Fruit fly (Drosophila melanogaster) whole organism, embryonic: ENCODE data around the gene Coq7.

Experiments
- Ada2b ChIP-seq: fragments of 200-800 bp; sonication (Bioruptor generic); IDR thresholded peaks from 2 replicates; pipeline ENCODE4 v1.3.6; 2022; ENCODE audit warnings: missing biosample characterization, missing genetic modification characterization
- Bdp1 ChIP-seq: fragments of 200-800 bp; sonication (Bioruptor generic); optimal IDR thresholded peaks from 3 replicates; lab custom pipeline; 2016; ENCODE audit warnings: missing biosample characterization, missing genetic modification characterization
- CG1024 ChIP-seq: fragments of 200-800 bp; sonication (Bioruptor generic); IDR thresholded peaks from 2 replicates; pipeline ENCODE4 v1.3.6; 2022; ENCODE audit warnings: missing biosample characterization, missing genetic modification characterization
- CG10565 ChIP-seq: fragments of 200-800 bp; sonication (Bioruptor generic); optimal IDR thresholded peaks from 3 replicates; lab custom pipeline; 2016; ENCODE audit warnings: missing biosample characterization, mild to moderate bottlenecking, missing genetic modification characterization
- CG11695 ChIP-seq: fragments of 200-800 bp; sonication (Bioruptor generic); IDR thresholded peaks from 3 replicates; pipeline ENCODE4 v1.3.6; 2022; ENCODE audit warnings: missing biosample characterization, missing genetic modification characterization
- CG12071 ChIP-seq: fragments of 200-800 bp; sonication (Bioruptor generic); optimal IDR thresholded peaks from 3 replicates; lab custom pipeline; 2018; ENCODE audit warnings: missing biosample characterization, mild to moderate bottlenecking, missing genetic modification characterization
- CG12104 ChIP-seq: fragments of 200-800 bp; sonication (Bioruptor generic); optimal IDR thresholded peaks from 3 replicates; lab custom pipeline; 2016; ENCODE audit warnings: missing biosample characterization, missing genetic modification characterization
- CG16813 ChIP-seq: fragments of 200-800 bp; sonication (Bioruptor generic); IDR thresholded peaks from 3 replicates; pipeline ENCODE4 v1.3.6; 2022; ENCODE audit warnings: missing biosample characterization, missing genetic modification characterization; ENCODE audit not compliant: partially characterized antibody
- CG18476 ChIP-seq: fragments of 200-800 bp; sonication (Bioruptor generic); optimal IDR thresholded peaks from 2 replicates; lab custom pipeline; 2016; ENCODE audit warnings: missing biosample characterization, mild to moderate bottlenecking, missing genetic modification characterization
- CG2199 ChIP-seq: fragments of 200-800 bp; sonication (Bioruptor generic); IDR thresholded peaks from 3 replicates; pipeline ENCODE4 v1.3.6; 2022; ENCODE audit warnings: missing biosample characterization, missing genetic modification characterization
- CG31388 ChIP-seq: fragments of 200-800 bp; sonication (Bioruptor generic); optimal IDR thresholded peaks from 2 replicates; lab custom pipeline; 2016; ENCODE audit warnings: missing biosample characterization, missing genetic modification characterization
- CG34224 ChIP-seq: fragments of 200-800 bp; sonication (Bioruptor generic); IDR thresholded peaks from 3 replicates; pipeline ENCODE4 v1.3.6; 2022; ENCODE audit warnings: missing biosample characterization, missing genetic modification characterization; ENCODE audit not compliant: partially characterized antibody
- CG4617 ChIP-seq: fragments of 200-800 bp; sonication (Bioruptor generic); optimal IDR thresholded peaks from 3 replicates; lab custom pipeline; 2016; ENCODE audit warnings: missing biosample characterization, missing genetic modification characterization, borderline replicate concordance
- CG4854 ChIP-seq: fragments of 200-800 bp; sonication (Bioruptor generic); optimal IDR thresholded peaks from 2 replicates; lab custom pipeline; 2016; ENCODE audit warnings: missing biosample characterization, missing genetic modification characterization, inconsistent platforms
- CG5953 ChIP-seq: fragments of 200-800 bp; sonication (Bioruptor generic); IDR thresholded peaks from 2 replicates; pipeline ENCODE4 v1.3.6; 2022; ENCODE audit warnings: missing biosample characterization, missing genetic modification characterization
- CG8089 ChIP-seq: fragments of 200-800 bp; sonication (Bioruptor generic); optimal IDR thresholded peaks from 3 replicates; lab custom pipeline; 2016; ENCODE audit warnings: missing biosample characterization, missing genetic modification characterization
- CG9727 ChIP-seq: fragments of 200-800 bp; sonication (Bioruptor generic); optimal IDR thresholded peaks from 3 replicates; lab custom pipeline; 2017; ENCODE audit warnings: missing biosample characterization, mild to moderate bottlenecking, missing genetic modification characterization
- CoRest ChIP-seq: fragments of 200-800 bp; sonication (Bioruptor generic); optimal IDR thresholded peaks from 3 replicates; lab custom pipeline; 2018; ENCODE audit warnings: missing biosample characterization, mild to moderate bottlenecking, missing genetic modification characterization, moderate library complexity
- Dad ChIP-seq: fragments of 200-800 bp; sonication (Bioruptor generic); optimal IDR thresholded peaks from 3 replicates; lab custom pipeline; 2016; ENCODE audit warnings: missing biosample characterization, missing genetic modification characterization
- Dp ChIP-seq: fragments of 200-800 bp; sonication (Bioruptor generic); optimal IDR thresholded peaks from 2 replicates; lab custom pipeline; 2018; ENCODE audit warnings: missing biosample characterization, mild to moderate bottlenecking, missing genetic modification characterization, moderate library complexity
- H15 ChIP-seq: fragments of 200-800 bp; sonication (Bioruptor generic); IDR thresholded peaks from 3 replicates; pipeline ENCODE4 v1.3.6; 2022; ENCODE audit warnings: missing biosample characterization, missing genetic modification characterization
- Hey ChIP-seq: fragments of 200-800 bp; sonication (Bioruptor generic); optimal IDR thresholded peaks from 3 replicates; lab custom pipeline; 2018; ENCODE audit warnings: missing biosample characterization, mild to moderate bottlenecking, missing genetic modification characterization
- Hsf ChIP-seq: fragments of 200-800 bp; sonication (Bioruptor generic); optimal IDR thresholded peaks from 3 replicates; lab custom pipeline; 2016; ENCODE audit warnings: missing biosample characterization, missing genetic modification characterization
- Kr ChIP-seq: fragments of 200-800 bp; sonication (Bioruptor generic); optimal IDR thresholded peaks from 2 replicates; lab custom pipeline; 2017; ENCODE audit warnings: missing biosample characterization, mild to moderate bottlenecking, missing genetic modification characterization
- Max ChIP-seq: fragments of 200-800 bp; sonication (Bioruptor generic); optimal IDR thresholded peaks from 2 replicates; lab custom pipeline; 2016; ENCODE audit warnings: missing biosample characterization, mild to moderate bottlenecking, missing genetic modification characterization
- Nf-YC ChIP-seq: fragments of 200-800 bp; optimal IDR thresholded peaks from 3 replicates; lab custom pipeline; 2019; ENCODE audit warnings: missing biosample characterization, mild to moderate bottlenecking, missing genetic modification characterization, moderate library complexity
- Ravus ChIP-seq: fragments of 200-800 bp; sonication (Bioruptor generic); IDR thresholded peaks from 2 replicates; pipeline ENCODE4 v1.3.6; 2022; ENCODE audit warnings: missing biosample characterization, missing genetic modification characterization
- Rx ChIP-seq: fragments of 200-800 bp; sonication (Bioruptor generic); IDR thresholded peaks from 2 replicates; pipeline ENCODE4 v1.3.6; 2022; ENCODE audit warnings: missing biosample characterization, missing genetic modification characterization
- Sox102F ChIP-seq: fragments of 200-800 bp; sonication (Bioruptor generic); optimal IDR thresholded peaks from 2 replicates; lab custom pipeline; 2018; ENCODE audit warnings: missing biosample characterization, mild to moderate bottlenecking, missing genetic modification characterization, moderate library complexity
- bcd ChIP-seq: fragments of 200-800 bp; sonication (Bioruptor generic); optimal IDR thresholded peaks from 2 replicates; lab custom pipeline; 2017; ENCODE audit warnings: missing biosample characterization, mild to moderate bottlenecking, missing genetic modification characterization
- bowl ChIP-seq: fragments of 200-800 bp; sonication (Bioruptor generic); IDR thresholded peaks from 2 replicates; pipeline ENCODE4 v1.3.6; 2022; ENCODE audit warnings: missing biosample characterization, missing genetic modification characterization
- btn ChIP-seq: fragments of 200-800 bp; sonication (Bioruptor generic); optimal IDR thresholded peaks from 2 replicates; lab custom pipeline; 2016; ENCODE audit warnings: missing biosample characterization, missing genetic modification characterization
- cwo ChIP-seq: fragments of 200-800 bp; sonication (Bioruptor generic); optimal IDR thresholded peaks from 3 replicates; lab custom pipeline; 2017; ENCODE audit warnings: missing biosample characterization, missing genetic modification characterization, mild to moderate bottlenecking, moderate library complexity, missing genetic modification reagents
- da ChIP-seq: fragments of 200-800 bp; sonication (Bioruptor generic); optimal IDR thresholded peaks from 2 replicates; lab custom pipeline; 2016; ENCODE audit warnings: missing biosample characterization, missing genetic modification characterization
- dmrt11E ChIP-seq: fragments of 200-800 bp; sonication (Bioruptor generic); optimal IDR thresholded peaks from 3 replicates; lab custom pipeline; 2018; ENCODE audit warnings: missing biosample characterization, mild to moderate bottlenecking, missing genetic modification characterization, moderate library complexity
- eve ChIP-seq, 2 experiments: fragments of >200 bp; optimal IDR thresholded peaks; 2 replicates each; lab custom pipeline; 2017; ENCODE audit warnings: missing biosample characterization in 2 of 2, missing genetic modification characterization in 2 of 2
- ewg ChIP-seq: fragments of 200-800 bp; sonication (Bioruptor generic); optimal IDR thresholded peaks from 3 replicates; lab custom pipeline; 2017; ENCODE audit warnings: mild to moderate bottlenecking, missing biosample characterization, missing genetic modification reagents, missing genetic modification characterization
- fd64A ChIP-seq: fragments of 200-800 bp; sonication (Bioruptor generic); optimal IDR thresholded peaks from 3 replicates; lab custom pipeline; 2018; ENCODE audit warnings: missing biosample characterization, mild to moderate bottlenecking, missing genetic modification characterization
- gro ChIP-seq: fragments of 200-800 bp; sonication (Bioruptor generic); optimal IDR thresholded peaks from 2 replicates; lab custom pipeline; 2016; ENCODE audit warnings: missing biosample characterization, missing genetic modification characterization
- ham ChIP-seq: fragments of 200-800 bp; sonication (Bioruptor generic); IDR thresholded peaks from 2 replicates; pipeline ENCODE4 v1.3.6; 2022; ENCODE audit warnings: missing biosample characterization, missing genetic modification characterization
- hb ChIP-seq: fragments of 200-800 bp; sonication (Bioruptor generic); IDR thresholded peaks from 3 replicates; pipeline ENCODE4 v1.3.6; 2022; ENCODE audit warnings: missing biosample characterization, missing genetic modification characterization; ENCODE audit not compliant: partially characterized antibody
- lov ChIP-seq, 2 experiments: fragments of 200-800 bp in 1 of 2; fragments of >200 bp in 1 of 2; sonication (Bioruptor generic) in 1 of 2; IDR thresholded peaks in 1 of 2; optimal IDR thresholded peaks in 1 of 2; 2 replicates in 1 of 2; 3 replicates in 1 of 2; pipeline versions ENCODE4 v1.3.6 to Lab custom; 2017 to 2022; ENCODE audit warnings: missing biosample characterization in 1 of 2, missing genetic modification characterization in 1 of 2
- pan ChIP-seq, 4 experiments: fragments of >200 bp in 3 of 4; fragments of 200-800 bp in 1 of 4; sonication (Bioruptor generic) in 1 of 4; optimal IDR thresholded peaks in 3 of 4; IDR thresholded peaks in 1 of 4; 2 replicates each; pipeline versions ENCODE4 v1.3.6 to Lab custom; 2017 to 2022; ENCODE audit warnings: missing biosample characterization in 2 of 4, missing genetic modification characterization in 2 of 4, mixed read lengths in 1 of 4
- pum ChIP-seq: fragments of 200-800 bp; sonication (Bioruptor generic); optimal IDR thresholded peaks from 2 replicates; lab custom pipeline; 2016; ENCODE audit warnings: missing biosample characterization, missing genetic modification characterization
- slbo ChIP-seq: fragments of 200-800 bp; sonication (Bioruptor generic); IDR thresholded peaks from 2 replicates; pipeline ENCODE4 v1.3.6; 2022; ENCODE audit warnings: missing biosample characterization, missing genetic modification characterization
- tio ChIP-seq: fragments of 200-800 bp; sonication (Bioruptor generic); optimal IDR thresholded peaks from 2 replicates; lab custom pipeline; 2017; ENCODE audit warnings: missing biosample characterization, missing genetic modification characterization, inconsistent platforms
- z ChIP-seq: fragments of 200-800 bp; sonication (Bioruptor generic); IDR thresholded peaks from 3 replicates; pipeline ENCODE4 v1.3.6; 2022; ENCODE audit warnings: missing biosample characterization, missing genetic modification characterization
- zfh1 ChIP-seq: fragments of 200-800 bp; sonication (Bioruptor generic); IDR thresholded peaks from 3 replicates; pipeline ENCODE4 v1.3.6; 2022; ENCODE audit warnings: missing biosample characterization, missing genetic modification characterization

Coq7 gene

DNA sequence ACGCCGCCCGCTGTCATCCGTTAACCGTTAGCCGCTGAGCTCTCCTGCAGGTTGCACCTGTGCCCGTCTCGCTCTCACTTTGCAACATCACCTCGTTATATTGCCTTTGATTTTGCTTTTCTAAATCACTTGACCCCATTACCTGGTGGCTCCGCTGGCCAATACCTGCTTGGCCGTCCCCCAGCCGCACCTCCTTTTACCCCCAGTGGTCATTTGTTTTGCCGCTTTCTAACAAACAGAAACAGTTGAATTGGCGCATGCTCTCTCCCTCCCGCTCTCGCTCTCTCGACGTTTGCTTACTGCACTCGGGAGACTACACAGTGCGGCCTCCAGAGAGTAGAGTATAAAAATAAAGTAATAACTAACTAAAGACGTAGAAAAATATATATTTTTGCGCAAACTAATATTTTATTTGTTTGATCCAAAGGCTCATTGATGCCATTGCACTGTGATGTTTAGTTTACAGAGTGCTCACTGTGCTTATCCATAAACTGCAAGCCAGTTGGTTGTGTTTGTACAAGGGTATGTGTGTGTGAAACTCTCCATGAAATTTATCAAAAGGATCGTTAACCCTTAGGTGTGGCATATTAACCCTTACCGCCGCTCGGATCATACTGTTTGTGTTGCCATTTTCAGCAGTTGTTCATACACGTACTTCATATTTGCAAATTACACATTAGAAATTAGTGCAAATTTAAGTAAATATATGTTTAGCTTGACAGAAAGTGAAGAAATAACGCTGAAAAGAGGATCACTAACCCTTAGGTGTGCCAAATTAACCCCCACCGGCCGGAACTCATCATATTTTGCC, 33.7 kb downstream of the Coq7 start (continued):
- TF ChIP-seq bcd (GFP tag; lab: Kevin White, UChicago) (no peak), CG18476 (GFP tag; lab: Kevin White, UChicago) (peak; percentile 67), ewg (peak; percentile 80), Rx (GFP tag; lab: Robert Waterston, UW) (peak; percentile 89), tio (GFP tag; lab: Kevin White, UChicago) (peak; percentile 79), bowl (GFP tag; lab: Robert Waterston, UW) (peak; percentile 61; the same call in 1 of the 2 replicates), da (GFP tag; lab: Kevin White, UChicago) (peak; percentile 5), CG5953 (peak; percentile 85), pan (optimal IDR thresholded peaks at IDR 0.05; lab: Kevin White, UChicago) (no peak), pan (GFP tag; optimal IDR thresholded peaks at IDR 0.05 in 1 of 2, IDR thresholded peaks at IDR 0.05 in 1 of 2) (peak in 1 of 2 experiments; percentile 94), Hey (tag; lab: Kevin White, UChicago) (no peak), CG1024 (GFP tag; lab: Robert Waterston, UW) (peak; percentile 83), lov (optimal IDR thresholded peaks at IDR 0.05; lab: Kevin White, UChicago) (no peak), lov (GFP tag; IDR thresholded peaks at IDR 0.05; lab: Robert Waterston, UW) (peak; percentile 87; the same call in 2 of the 3 replicates), Sox102F (no peak), ham (GFP tag; lab: Robert Waterston, UW) (no peak), fd64A (GFP tag; lab: Kevin White, UChicago) (peak; percentile 18), hb (GFP tag; lab: Robert Waterston, UW) (no peak), pum (GFP tag; lab: Kevin White, UChicago) (peak; percentile 56), CG12104 (GFP tag; lab: Kevin White, UChicago) (peak; percentile 8), btn (no peak), zfh1 (GFP tag; lab: Robert Waterston, UW) (peak; percentile 94), CG8089 (GFP tag; lab: Kevin White, UChicago) (peak; percentile 14), CG12071 (peak; percentile 72), CG4617 (GFP tag; lab: Kevin White, UChicago) (peak; percentile 50), CG2199 (GFP tag; lab: Robert Waterston, UW) (peak; percentile 60; the same call in 1 of the 3 replicates), Nf-YC (tag; lab: Kevin White, UChicago) (no peak), Ada2b (GFP tag; lab: Robert Waterston, UW) (peak; percentile 89), CG16813 (GFP tag; lab: Robert Waterston, UW) (no peak), eve (GFP tag; optimal IDR thresholded peaks at IDR 0.05; lab: Kevin White, UChicago) (no peak), z (GFP tag; lab: Robert Waterston, UW) (no peak), slbo (GFP tag; lab: Robert Waterston, UW) (peak; percentile 88), H15 (GFP tag; lab: Robert Waterston, UW) (peak; percentile 86), Hsf (GFP tag; lab: Kevin White, UChicago) (peak; percentile 83), CG34224 (GFP tag; lab: Robert Waterston, UW) (no peak), CG4854 (GFP tag; lab: Kevin White, UChicago) (peak; percentile 57), cwo (peak; percentile 69), Dad (peak; percentile 51), CG9727 (GFP tag; lab: Kevin White, UChicago) (peak; percentile 81), Kr (GFP tag; lab: Kevin White, UChicago) (no peak), gro (GFP tag; lab: Kevin White, UChicago) (peak; percentile 40), CG11695 (peak; percentile 79), Max (GFP tag; lab: Kevin White, UChicago) (peak; percentile 71), Bdp1 (peak; percentile 38), CG10565 (GFP tag; lab: Kevin White, UChicago) (no peak), Ravus (peak; percentile 49), dmrt11E (tag; lab: Kevin White, UChicago) (peak; percentile 77), Dp (no peak), CoRest (peak; percentile 66), CG31388 (GFP tag; lab: Kevin White, UChicago) (peak; percentile 31)
